Fruit fly (Drosophila melanogaster) whole organism, embryonic: ENCODE measurements around the gene BBS1.

Source experiments
- Bteb2 ChIP-seq: fragments of 200-800 bp; sonication (Bioruptor generic); optimal IDR thresholded peaks from 2 replicates; lab custom pipeline; 2016; ENCODE audit warnings: missing biosample characterization, missing genetic modification characterization
- CG10267 ChIP-seq: fragments of 200-800 bp; sonication (Bioruptor generic); optimal IDR thresholded peaks from 2 replicates; lab custom pipeline; 2018; ENCODE audit warnings: missing biosample characterization, mild to moderate bottlenecking, missing genetic modification characterization, moderate library complexity
- CG13624 ChIP-seq: fragments of 200-800 bp; sonication (Bioruptor generic); optimal IDR thresholded peaks from 2 replicates; lab custom pipeline; 2016; ENCODE audit warnings: missing biosample characterization, missing genetic modification characterization
- CG14050 ChIP-seq: fragments of 200-800 bp; sonication (Bioruptor generic); IDR thresholded peaks from 3 replicates; pipeline ENCODE4 v1.3.6; 2022; ENCODE audit warnings: missing biosample characterization, missing genetic modification characterization
- CG15269 ChIP-seq: fragments of 200-800 bp; sonication (Bioruptor generic); optimal IDR thresholded peaks from 2 replicates; lab custom pipeline; 2018; ENCODE audit warnings: missing biosample characterization, mild to moderate bottlenecking, missing genetic modification characterization, moderate library complexity
- CG1603 ChIP-seq: fragments of 200-800 bp; sonication (Bioruptor generic); optimal IDR thresholded peaks from 2 replicates; lab custom pipeline; 2019; ENCODE audit warnings: missing biosample characterization, mild to moderate bottlenecking, missing genetic modification characterization, moderate library complexity
- CG18599 ChIP-seq: fragments of 200-800 bp; sonication (Bioruptor generic); optimal IDR thresholded peaks from 3 replicates; lab custom pipeline; 2017; ENCODE audit warnings: missing biosample characterization, missing genetic modification characterization, mild to moderate bottlenecking, moderate library complexity, missing genetic modification reagents
- CG2678 ChIP-seq: fragments of 200-800 bp; sonication (Bioruptor generic); optimal IDR thresholded peaks from 3 replicates; lab custom pipeline; 2019; ENCODE audit warnings: missing biosample characterization, mild to moderate bottlenecking, missing genetic modification characterization, moderate library complexity
- CG2712 ChIP-seq: fragments of 200-800 bp; optimal IDR thresholded peaks from 3 replicates; lab custom pipeline; 2019; ENCODE audit warnings: missing biosample characterization, mild to moderate bottlenecking, missing genetic modification characterization, moderate library complexity
- CG2889 ChIP-seq: fragments of 200-800 bp; sonication (Bioruptor generic); IDR thresholded peaks from 3 replicates; pipeline ENCODE4 v1.3.6; 2022; ENCODE audit warnings: missing biosample characterization, missing genetic modification characterization
- CG31441 ChIP-seq: fragments of 200-800 bp; sonication (Bioruptor generic); IDR thresholded peaks from 2 replicates; pipeline ENCODE4 v1.3.6; 2022; ENCODE audit warnings: missing biosample characterization, missing genetic modification characterization
- CG32767 ChIP-seq: fragments of 200-800 bp; sonication (Bioruptor generic); IDR thresholded peaks from 2 replicates; pipeline ENCODE4 v1.3.6; 2022; ENCODE audit warnings: missing biosample characterization, missing genetic modification characterization
- CG34422 ChIP-seq: fragments of 200-800 bp; sonication (Bioruptor generic); IDR thresholded peaks from 3 replicates; pipeline ENCODE4 v1.3.6; 2022; ENCODE audit warnings: missing biosample characterization, missing genetic modification characterization
- CG3726 ChIP-seq: fragments of 200-800 bp; sonication (Bioruptor generic); IDR thresholded peaks from 3 replicates; pipeline ENCODE4, ENCODE4 v1.3.6; 2022; ENCODE audit warnings: missing biosample characterization, missing genetic modification characterization
- CG5245 ChIP-seq: fragments of 200-800 bp; sonication (Bioruptor generic); optimal IDR thresholded peaks from 3 replicates; lab custom pipeline; 2016; ENCODE audit warnings: missing biosample characterization, missing genetic modification characterization
- CG6272 ChIP-seq: fragments of 200-800 bp; sonication (Bioruptor generic); IDR thresholded peaks from 2 replicates; pipeline ENCODE4 v1.3.6; 2022; ENCODE audit warnings: missing biosample characterization, missing genetic modification characterization
- CG7987 ChIP-seq: fragments of 200-800 bp; sonication (Bioruptor generic); optimal IDR thresholded peaks from 2 replicates; lab custom pipeline; 2018; ENCODE audit warnings: missing biosample characterization, mild to moderate bottlenecking, missing genetic modification characterization, moderate library complexity
- CG8290 ChIP-seq, 3 experiments: fragments of 200-800 bp; sonication (Bioruptor generic); optimal IDR thresholded peaks; 2 replicates each; lab custom pipeline; 2016 to 2019; ENCODE audit warnings: missing biosample characterization in 3 of 3, missing genetic modification characterization in 3 of 3, mild to moderate bottlenecking in 2 of 3, moderate library complexity in 1 of 3
- CoRest ChIP-seq: fragments of 200-800 bp; sonication (Bioruptor generic); optimal IDR thresholded peaks from 3 replicates; lab custom pipeline; 2018; ENCODE audit warnings: missing biosample characterization, mild to moderate bottlenecking, missing genetic modification characterization, moderate library complexity
- Doc2 ChIP-seq: fragments of 200-800 bp; sonication (Bioruptor generic); IDR thresholded peaks from 2 replicates; pipeline ENCODE4 v1.3.6; 2022; ENCODE audit warnings: missing biosample characterization, missing genetic modification characterization
- HmgZ ChIP-seq: fragments of 200-800 bp; sonication (Bioruptor generic); optimal IDR thresholded peaks from 2 replicates; lab custom pipeline; 2018; ENCODE audit warnings: missing biosample characterization, mild to moderate bottlenecking, missing genetic modification characterization
- Hr3 ChIP-seq: fragments of 200-800 bp; sonication (Bioruptor generic); optimal IDR thresholded peaks from 3 replicates; lab custom pipeline; 2016; ENCODE audit warnings: missing biosample characterization, missing genetic modification characterization
- Lim3 ChIP-seq: fragments of 200-800 bp; sonication (Bioruptor generic); IDR thresholded peaks from 2 replicates; pipeline ENCODE4 v1.3.6; 2022; ENCODE audit warnings: missing biosample characterization, missing genetic modification characterization
- MESR4 ChIP-seq: fragments of 200-800 bp; sonication (Bioruptor generic); optimal IDR thresholded peaks from 2 replicates; lab custom pipeline; 2018; ENCODE audit warnings: missing biosample characterization, mild to moderate bottlenecking, missing genetic modification characterization, moderate library complexity
- Med ChIP-seq: fragments of 200-800 bp; sonication (Bioruptor generic); peaks from one replicate; lab custom pipeline; 2016; ENCODE audit warnings: missing biosample characterization, missing genetic modification characterization, mild to moderate bottlenecking, inconsistent platforms, moderate library complexity
- Rx ChIP-seq: fragments of 200-800 bp; sonication (Bioruptor generic); IDR thresholded peaks from 2 replicates; pipeline ENCODE4 v1.3.6; 2022; ENCODE audit warnings: missing biosample characterization, missing genetic modification characterization
- Xbp1 ChIP-seq: fragments of 200-800 bp; sonication (Bioruptor generic); optimal IDR thresholded peaks from 3 replicates; lab custom pipeline; 2016; ENCODE audit warnings: missing biosample characterization, mild to moderate bottlenecking, missing genetic modification characterization
- ash1 ChIP-seq: fragments of 200-800 bp; sonication (Bioruptor generic); optimal IDR thresholded peaks from 2 replicates; lab custom pipeline; 2018; ENCODE audit warnings: missing biosample characterization, mild to moderate bottlenecking, missing genetic modification characterization
- corto ChIP-seq: fragments of 200-800 bp; sonication (Bioruptor generic); optimal IDR thresholded peaks from 2 replicates; lab custom pipeline; 2016; ENCODE audit warnings: missing biosample characterization, mild to moderate bottlenecking, missing genetic modification characterization, moderate library complexity
- crol ChIP-seq: fragments of 200-800 bp; sonication (Bioruptor generic); IDR thresholded peaks from 2 replicates; pipeline ENCODE4 v1.3.6; 2022; ENCODE audit warnings: missing biosample characterization, missing genetic modification characterization
- cwo ChIP-seq: fragments of 200-800 bp; sonication (Bioruptor generic); optimal IDR thresholded peaks from 3 replicates; lab custom pipeline; 2017; ENCODE audit warnings: missing biosample characterization, missing genetic modification characterization, mild to moderate bottlenecking, moderate library complexity, missing genetic modification reagents
- gro ChIP-seq: fragments of 200-800 bp; sonication (Bioruptor generic); optimal IDR thresholded peaks from 2 replicates; lab custom pipeline; 2016; ENCODE audit warnings: missing biosample characterization, missing genetic modification characterization
- gt ChIP-seq: fragments of 200-800 bp; sonication (Bioruptor generic); IDR thresholded peaks from 2 replicates; pipeline ENCODE4 v1.3.6; 2022; ENCODE audit warnings: missing biosample characterization, missing genetic modification characterization
- hb ChIP-seq: fragments of 200-800 bp; sonication (Bioruptor generic); IDR thresholded peaks from 3 replicates; pipeline ENCODE4 v1.3.6; 2022; ENCODE audit warnings: missing biosample characterization, missing genetic modification characterization; ENCODE audit not compliant: partially characterized antibody
- her ChIP-seq: fragments of 200-800 bp; sonication (Bioruptor generic); optimal IDR thresholded peaks from 2 replicates; lab custom pipeline; 2016; ENCODE audit warnings: missing biosample characterization, missing genetic modification characterization
- hth ChIP-seq: fragments of >200 bp; optimal IDR thresholded peaks from 2 replicates; lab custom pipeline; 2017; ENCODE audit warnings: inconsistent platforms
- ken ChIP-seq: fragments of 200-800 bp; sonication (Bioruptor generic); IDR thresholded peaks from 3 replicates; pipeline ENCODE4 v1.3.6; 2022; ENCODE audit warnings: missing biosample characterization, missing genetic modification characterization
- klu ChIP-seq: fragments of 200-800 bp; sonication (Bioruptor generic); IDR thresholded peaks from 2 replicates; pipeline ENCODE4 v1.3.6; 2022; ENCODE audit warnings: missing biosample characterization, missing genetic modification characterization
- kni ChIP-seq: fragments of 200-800 bp; sonication (Bioruptor generic); optimal IDR thresholded peaks from 3 replicates; lab custom pipeline; 2017; ENCODE audit warnings: mild to moderate bottlenecking, missing biosample characterization, missing genetic modification reagents, missing genetic modification characterization
- mam ChIP-seq: fragments of 200-800 bp; sonication (Bioruptor generic); optimal IDR thresholded peaks from 3 replicates; lab custom pipeline; 2016; ENCODE audit warnings: missing biosample characterization, missing genetic modification characterization
- mirr ChIP-seq: fragments of 200-800 bp; sonication (Bioruptor generic); optimal IDR thresholded peaks from 3 replicates; lab custom pipeline; 2018; ENCODE audit warnings: missing biosample characterization, mild to moderate bottlenecking, missing genetic modification characterization
- schlank ChIP-seq: fragments of 200-800 bp; sonication (Bioruptor generic); optimal IDR thresholded peaks from 2 replicates; lab custom pipeline; 2018; ENCODE audit warnings: missing biosample characterization, mild to moderate bottlenecking, missing genetic modification characterization
- sens ChIP-seq: fragments of 200-800 bp; sonication (Bioruptor generic); peaks from one replicate; lab custom pipeline; 2016; ENCODE audit warnings: missing biosample characterization, missing genetic modification characterization
- sna ChIP-seq: fragments of 200-800 bp; sonication (Bioruptor generic); IDR thresholded peaks from 2 replicates; pipeline ENCODE4 v1.3.6; 2022; ENCODE audit warnings: missing biosample characterization, missing genetic modification characterization; ENCODE audit not compliant: partially characterized antibody
- sug ChIP-seq: fragments of 200-800 bp; optimal IDR thresholded peaks from 2 replicates; lab custom pipeline; 2019; ENCODE audit warnings: missing biosample characterization, mild to moderate bottlenecking, missing genetic modification characterization, moderate library complexity
- usp ChIP-seq: fragments of >200 bp; optimal IDR thresholded peaks from 2 replicates; lab custom pipeline; 2017; ENCODE audit warnings: missing biosample characterization, missing genetic modification characterization
- vfl ChIP-seq: fragments of 200-800 bp; sonication (Bioruptor generic); optimal IDR thresholded peaks from 2 replicates; lab custom pipeline; 2016; ENCODE audit warnings: missing biosample characterization, missing genetic modification characterization
- zf30C ChIP-seq: fragments of 200-800 bp; sonication (Bioruptor generic); optimal IDR thresholded peaks from 3 replicates; lab custom pipeline; 2018; ENCODE audit warnings: missing biosample characterization, mild to moderate bottlenecking, missing genetic modification characterization

Gene BBS1

dm6 chr3L:7132593-7132992, 6.9 kb downstream of the BBS1 start (continued):
- TF ChIP-seq sens (GFP tag; lab: Kevin White, UChicago) (peak; percentile 53), sna (no peak), CG31441 (GFP tag; lab: Robert Waterston, UW) (no peak), Rx (GFP tag; lab: Robert Waterston, UW) (no peak), CG18599 (GFP tag; lab: Kevin White, UChicago) (peak; percentile 17), kni (no peak), sug (tag; lab: Kevin White, UChicago) (peak; percentile 57), Med (GFP tag; lab: Kevin White, UChicago) (peak; percentile 28), mam (GFP tag; lab: Kevin White, UChicago) (no peak), usp (GFP tag; lab: Kevin White, UChicago) (no peak), vfl (GFP tag; lab: Kevin White, UChicago) (no peak), CG32767 (GFP tag; lab: Robert Waterston, UW) (no peak), MESR4 (GFP tag; lab: Kevin White, UChicago) (no peak), CG10267 (no peak), CG34422 (GFP tag; lab: Robert Waterston, UW) (no peak), CoRest (tag; lab: Kevin White, UChicago) (no peak), Doc2 (GFP tag; lab: Robert Waterston, UW) (no peak), gro (peak; percentile 41), CG14050 (GFP tag; lab: Robert Waterston, UW) (no peak), CG1603 (peak; percentile 4), CG8290 (GFP tag; optimal IDR thresholded peaks at IDR 0.05; lab: Kevin White, UChicago) (no peak), CG8290 (tag; optimal IDR thresholded peaks at IDR 0.05; lab: Kevin White, UChicago) (peak in 1 of 2 experiments; percentile 5), ash1 (GFP tag; lab: Kevin White, UChicago) (no peak), CG13624 (GFP tag; lab: Kevin White, UChicago) (no peak), CG3726 (GFP tag; lab: Robert Waterston, UW) (no peak), Lim3 (GFP tag; lab: Robert Waterston, UW) (no peak), HmgZ (peak; percentile 40), CG2678 (tag; lab: Kevin White, UChicago) (peak; percentile 4)

- TF ChIP-seq cwo (GFP tag; lab: Kevin White, UChicago) (peak; percentile 79), hb (GFP tag; lab: Robert Waterston, UW) (no peak), her (GFP tag; lab: Kevin White, UChicago) (peak; percentile 67), CG2712 (peak; percentile 93), Xbp1 (peak; percentile 88), CG1603 (peak; percentile 52), zf30C (no peak), CG7987 (peak; percentile 32), corto (GFP tag; lab: Kevin White, UChicago) (no peak), schlank (tag; lab: Kevin White, UChicago) (peak; percentile 37), CG34422 (GFP tag; lab: Robert Waterston, UW) (peak; percentile 67), CG32767 (GFP tag; lab: Robert Waterston, UW) (peak; percentile 74; the same call in 1 of the 2 replicates), CG5245 (GFP tag; lab: Kevin White, UChicago) (peak; percentile 80), crol (GFP tag; lab: Robert Waterston, UW) (no peak), Hr3 (peak; percentile 88), CG2889 (peak; percentile 75), ken (GFP tag; lab: Robert Waterston, UW) (peak; percentile 61; the same call in 2 of the 3 replicates), CG6272 (GFP tag; lab: Robert Waterston, UW) (peak; percentile 33; the same call in 1 of the 2 replicates), gt (GFP tag; lab: Robert Waterston, UW) (0 out of 2 replicates have a peak, but pooled peaks have one; percentile 47), CG15269 (tag; lab: Kevin White, UChicago) (peak; percentile 87), hth (lab: Kevin White, UChicago) (no peak), klu (GFP tag; lab: Robert Waterston, UW) (peak; percentile 63; the same call in 1 of the 2 replicates), Bteb2 (GFP tag; lab: Kevin White, UChicago) (peak; percentile 83), mirr (GFP tag; lab: Kevin White, UChicago) (peak; percentile 12)
Measured at dm6 chr3L:7133699-7134655, 8.3 kb downstream of the BBS1 start, which contains the start of gene melt. Gene melt, plus strand, starts transcription at chr3L:7134516.
